Worm (Caenorhabditis elegans) whole organism, late embryonic: ENCODE data around the gene cgp-1.

Source experiments
- ceh-19 ChIP-seq: fragments of 200-800 bp; sonication (Bioruptor generic); optimal IDR thresholded peaks from 2 replicates; lab custom pipeline; 2018; ENCODE audit warnings: mild to moderate bottlenecking, missing genetic modification characterization, missing compliant biosample characterization
- ceh-2 ChIP-seq: sonication (generic microtip); optimal IDR thresholded peaks from 2 replicates; lab custom pipeline; 2016; ENCODE audit warnings: missing genotype, missing genetic modification characterization, missing compliant biosample characterization
- ceh-30 ChIP-seq: fragments of 150-350 bp; optimal IDR thresholded peaks from 2 replicates; lab custom pipeline; 2014; ENCODE audit warnings: missing biosample characterization, missing genetic modification characterization
- ceh-9 ChIP-seq: sonication (generic microtip); optimal IDR thresholded peaks from 2 replicates; lab custom pipeline; 2016; ENCODE audit warnings: mild to moderate bottlenecking, missing genetic modification characterization, inconsistent platforms, missing compliant biosample characterization
- elt-2 ChIP-seq: sonication (generic microtip); optimal IDR thresholded peaks from 2 replicates; lab custom pipeline; 2016; ENCODE audit warnings: missing genetic modification reagents, missing genetic modification characterization, missing compliant biosample characterization
- ets-4 ChIP-seq: sonication (generic microtip); optimal IDR thresholded peaks from 2 replicates; lab custom pipeline; 2016; ENCODE audit warnings: missing genetic modification characterization, missing compliant biosample characterization
- hlh-13 ChIP-seq: fragments of 200-800 bp; sonication (Bioruptor generic); optimal IDR thresholded peaks from 2 replicates; lab custom pipeline; 2018; ENCODE audit warnings: mild to moderate bottlenecking, missing genetic modification characterization, missing compliant biosample characterization
- pqm-1 ChIP-seq: sonication (generic microtip); optimal IDR thresholded peaks from 2 replicates; lab custom pipeline; 2016; ENCODE audit warnings: missing genetic modification characterization, missing compliant biosample characterization
- sox-4 ChIP-seq: sonication (generic microtip); optimal IDR thresholded peaks from 2 replicates; lab custom pipeline; 2017; ENCODE audit warnings: mild to moderate bottlenecking, missing genetic modification characterization, inconsistent platforms, missing compliant biosample characterization
- tbx-2 ChIP-seq: sonication (generic microtip); optimal IDR thresholded peaks from 2 replicates; lab custom pipeline; 2016; ENCODE audit warnings: missing genetic modification characterization, missing compliant biosample characterization
- unc-86 ChIP-seq: sonication (generic microtip); optimal IDR thresholded peaks from 2 replicates; lab custom pipeline; 2016; ENCODE audit warnings: missing genetic modification characterization, missing compliant biosample characterization

DNA sequence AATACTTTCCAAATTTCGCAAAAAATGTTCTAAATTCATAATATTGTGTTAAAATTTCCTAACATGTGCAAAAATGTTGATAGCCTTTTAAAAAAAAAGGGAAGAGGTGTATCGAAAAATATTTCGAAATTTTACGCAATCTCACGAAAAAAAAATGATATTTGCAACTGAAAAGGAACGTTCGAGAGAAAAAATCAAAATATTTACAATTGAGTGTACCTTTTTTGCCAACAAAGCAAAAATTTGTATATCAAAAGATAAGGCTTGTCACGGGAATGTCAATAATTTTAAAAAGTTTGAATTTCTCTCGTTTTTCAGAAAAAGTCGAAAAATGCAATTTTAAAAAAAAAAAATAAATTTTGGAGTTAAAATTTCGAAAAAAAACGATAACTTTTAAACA lies 924 bp upstream of the cgp-1 start:
- no peak for TF ChIP-seq elt-2 (tag; lab: Kevin White, UChicago)
- no peak for TF ChIP-seq ceh-19
- TF ChIP-seq hlh-13 (GFP tag; lab: Kevin White, UChicago) = no peak
- TF ChIP-seq ceh-9 (tag; lab: Kevin White, UChicago) = no peak
- no peak for TF ChIP-seq tbx-2 (tag; lab: Kevin White, UChicago)
- TF ChIP-seq sox-4 = no peak
- TF ChIP-seq pqm-1 (tag; lab: Kevin White, UChicago) = no peak
- TF ChIP-seq ets-4 = no peak
- no peak for TF ChIP-seq unc-86 (tag; lab: Kevin White, UChicago)
- no peak for TF ChIP-seq ceh-30 (tag; lab: Kevin White, UChicago)
- TF ChIP-seq ceh-2 (tag; lab: Kevin White, UChicago) = no peak
